Fruit fly (Drosophila melanogaster): Measurements from ENCODE around the gene CG42394.

Gene CG42394

dm6 chr3R:10881824-10882559 is 32.4 kb downstream of the CG42394 start, which contains the start of gene Tpc1 (continued):
- TF ChIP-seq CG8359 (GFP tag; optimal IDR thresholded peaks at IDR 0.05; ENCODE audit: borderline replicate concordance) (no peak), Ada2b (GFP tag; IDR thresholded peaks at IDR 0.05) (no peak), CG15269 (tag; optimal IDR thresholded peaks at IDR 0.05) (peak; percentile 2), CG14965 (GFP tag; optimal IDR thresholded peaks at IDR 0.05; ENCODE audit: borderline replicate concordance) (no peak), Eip74EF (GFP tag; optimal IDR thresholded peaks at IDR 0.05) (peak in 1 of 2 experiments; percentile 55), Dek (tag; optimal IDR thresholded peaks at IDR 0.05) (peak; percentile 34), Tbp (GFP tag; optimal IDR thresholded peaks at IDR 0.05) (no peak), Nf-YB (GFP tag; optimal IDR thresholded peaks at IDR 0.05) (no peak), rib (GFP tag; IDR thresholded peaks at IDR 0.05) (no peak), CG18011 (GFP tag; optimal IDR thresholded peaks at IDR 0.05) (no peak), CG7987 (GFP tag; optimal IDR thresholded peaks at IDR 0.05) (no peak), Hmr (GFP tag; optimal IDR thresholded peaks at IDR 0.05) (peak; percentile 17), cad (GFP tag; optimal IDR thresholded peaks at IDR 0.05) (no peak), crp (GFP tag; optimal IDR thresholded peaks at IDR 0.05) (peak; percentile 85 to 97), chinmo (GFP tag; IDR thresholded peaks at IDR 0.05; ENCODE audit: partially characterized antibody) (peak; percentile 96), BtbVII (GFP tag; optimal IDR thresholded peaks at IDR 0.05) (no peak), ewg (GFP tag; optimal IDR thresholded peaks at IDR 0.05) (no peak), CG13123 (GFP tag; optimal IDR thresholded peaks at IDR 0.05) (no peak), tgo (GFP tag; IDR thresholded peaks at IDR 0.05) (no peak), CG18619 (GFP tag; optimal IDR thresholded peaks at IDR 0.05) (peak; percentile 25), zfh1 (GFP tag; IDR thresholded peaks at IDR 0.05) (0 out of 3 replicates have a peak, but pooled peaks have one; percentile 7), CG18599 (GFP tag; optimal IDR thresholded peaks at IDR 0.05) (peak; percentile 8), kni (GFP tag; optimal IDR thresholded peaks at IDR 0.05) (peak; percentile 59), CG4328 (GFP tag; optimal IDR thresholded peaks at IDR 0.05) (no peak)

DNA sequence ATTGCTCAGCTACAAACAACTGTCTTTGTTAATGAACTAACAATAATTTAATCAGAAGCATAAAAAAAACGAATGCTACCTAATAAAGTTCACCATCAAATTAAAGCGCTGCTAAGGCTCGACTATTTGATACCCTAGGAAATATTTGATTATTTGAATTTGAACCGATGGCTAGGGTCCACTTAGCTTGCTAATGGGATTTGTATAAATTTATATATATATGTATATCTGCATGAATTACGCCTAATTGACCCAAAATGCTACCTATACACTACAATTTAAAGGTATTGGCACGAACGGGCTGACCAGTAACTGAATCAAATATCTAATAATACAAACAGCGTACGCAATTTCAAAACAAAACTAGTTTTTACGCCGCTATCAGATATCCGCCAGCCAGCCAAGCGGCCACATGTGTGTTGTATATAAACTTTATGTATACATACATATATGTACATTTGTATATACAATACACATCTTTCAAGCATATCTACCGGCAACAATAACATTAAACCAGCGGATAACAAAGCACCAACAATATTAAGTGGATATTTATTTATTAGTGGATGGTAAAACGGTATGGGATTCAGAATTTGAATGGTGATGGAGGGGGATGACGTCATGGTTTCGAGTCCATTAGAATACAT is 34.5 kb downstream of the CG42394 start:
- peak; percentile 53 for TF ChIP-seq lilli (GFP tag; optimal IDR thresholded peaks at IDR 0.05)
- peak; percentile 79 for TF ChIP-seq zfh1 (GFP tag; IDR thresholded peaks at IDR 0.05)
- TF ChIP-seq Eip74EF (GFP tag; optimal IDR thresholded peaks at IDR 0.05) = peak in 1 of 2 experiments; percentile 49
- TF ChIP-seq stwl (tag; optimal IDR thresholded peaks at IDR 0.05) = no peak
- TF ChIP-seq Dfd (GFP tag; optimal IDR thresholded peaks at IDR 0.05) = no peak
- TF ChIP-seq Dbx (GFP tag; IDR thresholded peaks at IDR 0.05) = peak; percentile 82; the same call in 2 of the 3 replicates
- peak; percentile 21 for TF ChIP-seq CG12155 (GFP tag; optimal IDR thresholded peaks at IDR 0.05)
- no peak for TF ChIP-seq corto (GFP tag; optimal IDR thresholded peaks at IDR 0.05)
- no peak for TF ChIP-seq lola (GFP tag; optimal IDR thresholded peaks at IDR 0.05)
- no peak for TF ChIP-seq tna (GFP tag; IDR thresholded peaks at IDR 0.05; ENCODE audit: partially characterized antibody)
- TF ChIP-seq odd (GFP tag; optimal IDR thresholded peaks at IDR 0.05) = peak; percentile 45
- peak; percentile 74 for TF ChIP-seq CG7372 (GFP tag; IDR thresholded peaks at IDR 0.05)
- TF ChIP-seq Antp (GFP tag; optimal IDR thresholded peaks at IDR 0.05) = no peak
- no peak for TF ChIP-seq pzg (GFP tag; optimal IDR thresholded peaks at IDR 0.05)
- TF ChIP-seq CG4404 (GFP tag; IDR thresholded peaks at IDR 0.05) = peak; percentile 41
- no peak for TF ChIP-seq bbx (GFP tag; IDR thresholded peaks at IDR 0.05; ENCODE audit: partially characterized antibody)
- TF ChIP-seq CG16813 (GFP tag; IDR thresholded peaks at IDR 0.05; ENCODE audit: partially characterized antibody) = no peak
- TF ChIP-seq wor (GFP tag; IDR thresholded peaks at IDR 0.05) = no peak
- no peak; the same call in 2 of the 3 replicates for TF ChIP-seq croc (GFP tag; conservative IDR thresholded peaks at IDR 0.05)
- TF ChIP-seq tup (GFP tag; optimal IDR thresholded peaks at IDR 0.05) = peak; percentile 39
- TF ChIP-seq CG10462 (GFP tag; optimal IDR thresholded peaks at IDR 0.05) = no peak
- peak; percentile 53; the same call in 1 of the 3 replicates for TF ChIP-seq CG2889 (GFP tag; IDR thresholded peaks at IDR 0.05)
- peak; percentile 84; the same call in 2 of the 3 replicates for TF ChIP-seq ci (GFP tag; IDR thresholded peaks at IDR 0.05)
- no peak for TF ChIP-seq Bdp1 (GFP tag; optimal IDR thresholded peaks at IDR 0.05)
- peak; percentile 57; the same call in 2 of the 3 replicates for TF ChIP-seq CG11560 (tag; IDR thresholded peaks at IDR 0.05)

Data from whole organism, embryonic.